Fruit fly (Drosophila melanogaster) whole organism: ENCODE data around the gene CG33099.

Experiments used
- CG8478 ChIP-seq: fragments of >200 bp; optimal IDR thresholded peaks from 2 replicates; lab custom pipeline; 2018; ENCODE audit warnings: inconsistent platforms
- usp ChIP-seq: fragments of >200 bp; optimal IDR thresholded peaks from 2 replicates; lab custom pipeline; 2017; ENCODE audit warnings: missing biosample characterization, missing genetic modification characterization, mixed read lengths

- no peak for TF ChIP-seq usp
- no peak for TF ChIP-seq CG8478
Measured at dm6 chr3R:22564707-22565106, 34.3 kb upstream of the CG33099 start.
